Worm (Caenorhabditis elegans) whole organism, L4 larva: ENCODE results near the gene add-2.

ENCODE experiments used
- ama-1 ChIP-seq: fragments of 150-350 bp; optimal IDR thresholded peaks from 2 replicates; lab custom pipeline; 2014; ENCODE audit warnings: inconsistent platforms, mixed read lengths
- egl-27 ChIP-seq: sonication (generic microtip); optimal IDR thresholded peaks from 3 replicates; lab custom pipeline; 2017; ENCODE audit warnings: missing biosample characterization, missing genetic modification reagents, missing genetic modification characterization
- nhr-237 ChIP-seq: sonication (generic microtip); optimal IDR thresholded peaks from 2 replicates; lab custom pipeline; 2017; ENCODE audit warnings: missing biosample characterization, missing genetic modification characterization
- unc-39 ChIP-seq: sonication (generic microtip); optimal IDR thresholded peaks from 2 replicates; lab custom pipeline; 2017; ENCODE audit warnings: missing biosample characterization, missing genetic modification characterization

ce11 chrV:11982309-11982708, 30.9 kb downstream of the add-2 start, which contains the start of gene rpt-1:
- TF ChIP-seq egl-27 (tag; lab: Kevin White, UChicago), result no peak
- TF ChIP-seq nhr-237, result no peak
- TF ChIP-seq ama-1, result no peak
- no peak for TF ChIP-seq unc-39 (tag; lab: Kevin White, UChicago)
